Worm (Caenorhabditis elegans): ENCODE data around the gene ergo-1.

Gene ergo-1

ce11 chrV:1021456-1021855 is 12.9 kb downstream of the ergo-1 start:
- no peak for TF ChIP-seq mab-5 (tag; optimal IDR thresholded peaks at IDR 0.05)
- TF ChIP-seq nhr-6 (tag; optimal IDR thresholded peaks at IDR 0.05) = no peak
- no peak for TF ChIP-seq R02D3.7 (tag; optimal IDR thresholded peaks at IDR 0.05)
- no peak for TF ChIP-seq lin-11 (tag; optimal IDR thresholded peaks at IDR 0.05)
- no peak for TF ChIP-seq elt-3 (tag; optimal IDR thresholded peaks at IDR 0.05)
- no peak for TF ChIP-seq lsy-2 (tag; optimal IDR thresholded peaks at IDR 0.05)
- TF ChIP-seq ZK546.5 (tag; optimal IDR thresholded peaks at IDR 0.05) = no peak
- TF ChIP-seq ztf-11 (tag; optimal IDR thresholded peaks at IDR 0.05) = no peak
- no peak for TF ChIP-seq gmeb-1 (tag; optimal IDR thresholded peaks at IDR 0.05)

DNA sequence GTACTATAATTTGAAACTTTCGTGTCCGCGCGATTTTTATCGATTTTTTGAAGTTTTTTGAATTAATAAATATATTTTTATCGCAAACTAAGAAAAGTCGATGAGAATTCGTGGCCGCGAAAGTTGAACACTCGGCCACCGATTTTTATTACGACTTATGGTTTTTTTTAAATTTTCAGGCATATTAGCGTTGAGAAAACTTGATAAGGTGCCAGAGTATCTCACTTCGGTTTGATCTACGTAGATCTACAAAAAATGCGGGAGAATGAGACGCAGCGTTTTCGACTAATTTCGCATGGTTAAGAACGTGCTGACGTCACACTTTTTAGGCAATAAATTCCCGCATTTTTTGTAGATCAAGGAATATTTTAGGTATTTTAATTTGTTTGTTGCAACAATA is 14.8 kb downstream of the ergo-1 start, which contains the start of gene pei-2:
Gene pei-2, minus strand, starts transcription at position 101 of the 400 bp plus-strand sequence.
- TF ChIP-seq sma-3 (GFP tag; optimal IDR thresholded peaks at IDR 0.05) = no peak
- no peak for TF ChIP-seq nhr-21 (tag; optimal IDR thresholded peaks at IDR 0.05)

DNA sequence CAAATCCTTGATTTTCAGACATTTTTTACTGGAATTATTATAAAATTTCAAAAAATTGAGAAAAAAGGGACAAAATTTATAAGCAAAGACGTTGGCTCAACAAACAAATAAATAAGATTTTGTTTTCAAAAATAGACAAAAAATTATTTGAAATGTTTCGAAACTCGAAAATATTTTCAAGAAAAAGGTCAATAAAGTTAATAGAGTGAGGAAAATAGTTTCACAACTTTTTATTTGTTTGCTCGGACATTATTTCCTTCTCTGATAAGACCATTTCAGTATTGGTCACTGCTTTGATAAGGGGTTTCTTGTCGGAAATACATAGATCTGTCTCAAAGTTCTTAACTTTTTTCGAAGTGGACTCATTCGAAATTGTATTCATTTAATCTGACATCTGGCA is 18.4 kb downstream of the ergo-1 start, which contains the start of gene R09A1.3:
Gene R09A1.3, minus strand, starts transcription at position 31 of the 400 bp plus-strand sequence.
- TF ChIP-seq fos-1 (tag; optimal IDR thresholded peaks at IDR 0.05) = peak; percentile 45
- TF ChIP-seq aly-2 (tag; optimal IDR thresholded peaks at IDR 0.05) = no peak

- no peak for TF ChIP-seq dmd-4 (tag; optimal IDR thresholded peaks at IDR 0.05)
Measured at ce11 chrV:1033304-1033703, 24.7 kb downstream of the ergo-1 start, which contains the start of gene flp-34. flp-34 (minus strand) TSS chrV:1033404.

ce11 chrV:1038074-1038473 is 29.5 kb downstream of the ergo-1 start:
- no peak for TF ChIP-seq lin-13 (GFP tag; optimal IDR thresholded peaks at IDR 0.05)
- TF ChIP-seq ama-1 (optimal IDR thresholded peaks at IDR 0.05) = no peak
- TF ChIP-seq mdl-1 (tag; optimal IDR thresholded peaks at IDR 0.05) = no peak
- no peak for TF ChIP-seq nhr-10 (tag; optimal IDR thresholded peaks at IDR 0.05)
- no peak for TF ChIP-seq nhr-23 (tag; optimal IDR thresholded peaks at IDR 0.05)
- no peak for TF ChIP-seq nhr-11 (tag; optimal IDR thresholded peaks at IDR 0.05)
- TF ChIP-seq unc-39 (tag; optimal IDR thresholded peaks at IDR 0.05) = no peak
- TF ChIP-seq nhr-129 (tag; optimal IDR thresholded peaks at IDR 0.05) = no peak
- no peak for TF ChIP-seq lin-39 (tag; optimal IDR thresholded peaks at IDR 0.05)
- TF ChIP-seq peb-1 (tag; optimal IDR thresholded peaks at IDR 0.05) = no peak
- no peak for TF ChIP-seq mab-5 (tag; optimal IDR thresholded peaks at IDR 0.05)
- no peak for TF ChIP-seq nhr-6 (tag; optimal IDR thresholded peaks at IDR 0.05)
- no peak for TF ChIP-seq sem-4 (tag; optimal IDR thresholded peaks at IDR 0.05)
- no peak for TF ChIP-seq ceh-82 (tag; optimal IDR thresholded peaks at IDR 0.05)
- no peak for TF ChIP-seq fos-1 (tag; optimal IDR thresholded peaks at IDR 0.05)
- TF ChIP-seq nhr-237 (tag; optimal IDR thresholded peaks at IDR 0.05) = no peak
- TF ChIP-seq R02D3.7 (tag; optimal IDR thresholded peaks at IDR 0.05) = no peak

- TF ChIP-seq lin-11 (tag; optimal IDR thresholded peaks at IDR 0.05) = no peak
- TF ChIP-seq nhr-23 (tag; optimal IDR thresholded peaks at IDR 0.05) = no peak
- TF ChIP-seq zag-1 (tag; optimal IDR thresholded peaks at IDR 0.05) = no peak
- no peak for TF ChIP-seq blmp-1 (tag; optimal IDR thresholded peaks at IDR 0.05; ENCODE audit: insufficient read depth)
- no peak for TF ChIP-seq alr-1 (tag; optimal IDR thresholded peaks at IDR 0.05)
- no peak for TF ChIP-seq sem-4 (tag; optimal IDR thresholded peaks at IDR 0.05)
- no peak for TF ChIP-seq nhr-77 (tag; optimal IDR thresholded peaks at IDR 0.05)
- no peak for TF ChIP-seq snpc-4 (tag; optimal IDR thresholded peaks at IDR 0.05)
- TF ChIP-seq lin-39 (tag; optimal IDR thresholded peaks at IDR 0.05) = no peak
- TF ChIP-seq elt-1 (tag; optimal IDR thresholded peaks at IDR 0.05) = no peak
Measured at ce11 chrV:1047251-1047650, 38.6 kb downstream of the ergo-1 start.

- no peak for TF ChIP-seq nhr-12 (tag; optimal IDR thresholded peaks at IDR 0.05)
- no peak for TF ChIP-seq peb-1 (tag; optimal IDR thresholded peaks at IDR 0.05)
- TF ChIP-seq snpc-4 (tag; optimal IDR thresholded peaks at IDR 0.05) = no peak
- TF ChIP-seq unc-39 (tag; optimal IDR thresholded peaks at IDR 0.05) = no peak
Measured at ce11 chrV:1048482-1048881, 39.9 kb downstream of the ergo-1 start, which contains the start of gene nra-4. nra-4 (minus strand) TSS chrV:1048582.
